Worm (Caenorhabditis elegans): ENCODE data around the gene C08D8.7.

Gene C08D8.7

ce11 chrV:8394357-8394850, 53.4 kb downstream of the C08D8.7 start, which contains the start of the genes pho-6 and F52E1.3:
TSS of gene pho-6 (minus strand) at chrV:8394457.
TSS of gene F52E1.3 (plus strand) at chrV:8394800.
- no peak for TF ChIP-seq med-1 (GFP tag; optimal IDR thresholded peaks at IDR 0.05; ENCODE audit: insufficient read depth)

Measured in whole organism, midembryonic.